Fruit fly (Drosophila melanogaster) whole organism, embryonic: ENCODE data around the gene Adsl.

Source experiments
- Atf3 ChIP-seq: fragments of 200-800 bp; sonication (Bioruptor generic); optimal IDR thresholded peaks from 3 replicates; lab custom pipeline; 2016; ENCODE audit warnings: missing biosample characterization, missing genetic modification characterization
- CG10274 ChIP-seq: fragments of 200-800 bp; sonication (Bioruptor generic); optimal IDR thresholded peaks from 3 replicates; lab custom pipeline; 2017; ENCODE audit warnings: missing biosample characterization, mild to moderate bottlenecking, missing genetic modification characterization
- CG10462 ChIP-seq: fragments of 200-800 bp; sonication (Bioruptor generic); optimal IDR thresholded peaks from 2 replicates; lab custom pipeline; 2016; ENCODE audit warnings: missing biosample characterization, missing genetic modification characterization
- CG10565 ChIP-seq: fragments of 200-800 bp; sonication (Bioruptor generic); optimal IDR thresholded peaks from 3 replicates; lab custom pipeline; 2016; ENCODE audit warnings: missing biosample characterization, mild to moderate bottlenecking, missing genetic modification characterization
- CG11504 ChIP-seq: fragments of 200-800 bp; sonication (Bioruptor generic); optimal IDR thresholded peaks from 3 replicates; lab custom pipeline; 2019; ENCODE audit warnings: missing biosample characterization, mild to moderate bottlenecking, missing genetic modification characterization, moderate library complexity
- CG12744 ChIP-seq: fragments of 200-800 bp; sonication (Bioruptor generic); optimal IDR thresholded peaks from 2 replicates; lab custom pipeline; 2016; ENCODE audit warnings: missing biosample characterization, missing genetic modification characterization
- CG16815 ChIP-seq: fragments of 200-800 bp; sonication (Bioruptor generic); optimal IDR thresholded peaks from 3 replicates; lab custom pipeline; 2017; ENCODE audit warnings: missing biosample characterization, mild to moderate bottlenecking, missing genetic modification characterization
- CG16863 ChIP-seq: fragments of 200-800 bp; sonication (Bioruptor generic); optimal IDR thresholded peaks from 3 replicates; lab custom pipeline; 2016; ENCODE audit warnings: missing biosample characterization, missing genetic modification characterization
- CG17385 ChIP-seq: fragments of 200-800 bp; sonication (Bioruptor generic); optimal IDR thresholded peaks from 3 replicates; lab custom pipeline; 2018; ENCODE audit warnings: missing biosample characterization, mild to moderate bottlenecking, missing genetic modification characterization
- CG31365 ChIP-seq: fragments of 200-800 bp; sonication (Bioruptor generic); optimal IDR thresholded peaks from 2 replicates; lab custom pipeline; 2018; ENCODE audit warnings: missing biosample characterization, mild to moderate bottlenecking, missing genetic modification characterization
- CG32532 ChIP-seq: fragments of 200-800 bp; sonication (Bioruptor generic); IDR thresholded peaks from 2 replicates; pipeline ENCODE4 v1.3.6; 2022; ENCODE audit warnings: missing biosample characterization, missing genetic modification characterization
- CG42726 ChIP-seq: fragments of 200-800 bp; sonication (Bioruptor generic); IDR thresholded peaks from 2 replicates; pipeline ENCODE4 v1.3.6; 2022; ENCODE audit warnings: missing biosample characterization, missing genetic modification characterization; ENCODE audit not compliant: partially characterized antibody
- CG6272 ChIP-seq: fragments of 200-800 bp; sonication (Bioruptor generic); IDR thresholded peaks from 2 replicates; pipeline ENCODE4 v1.3.6; 2022; ENCODE audit warnings: missing biosample characterization, missing genetic modification characterization
- CG7357 ChIP-seq: fragments of 200-800 bp; sonication (Bioruptor generic); IDR thresholded peaks from 3 replicates; pipeline ENCODE4 v1.3.6; 2022; ENCODE audit warnings: missing biosample characterization, missing genetic modification characterization
- CG7928 ChIP-seq: fragments of 200-800 bp; sonication (Bioruptor generic); optimal IDR thresholded peaks from 2 replicates; lab custom pipeline; 2017; ENCODE audit warnings: missing biosample characterization, mild to moderate bottlenecking, missing genetic modification characterization
- CkIIα-i1 ChIP-seq: fragments of 200-800 bp; sonication (Bioruptor generic); IDR thresholded peaks from 2 replicates; pipeline ENCODE4 v1.3.6; 2022; ENCODE audit warnings: missing biosample characterization, missing genetic modification characterization
- Deaf1 ChIP-seq: fragments of 200-800 bp; optimal IDR thresholded peaks from 3 replicates; lab custom pipeline; 2019; ENCODE audit warnings: missing biosample characterization, mild to moderate bottlenecking, missing genetic modification characterization, moderate library complexity
- Dek ChIP-seq: fragments of 200-800 bp; sonication (Bioruptor generic); optimal IDR thresholded peaks from 3 replicates; lab custom pipeline; 2019; ENCODE audit warnings: missing biosample characterization, mild to moderate bottlenecking, missing genetic modification characterization, moderate library complexity
- Dip2 ChIP-seq: fragments of 200-800 bp; sonication (Bioruptor generic); IDR thresholded peaks from 2 replicates; pipeline ENCODE4 v1.3.6; 2022; ENCODE audit warnings: missing biosample characterization, missing genetic modification characterization
- Fer2 ChIP-seq: fragments of 200-800 bp; sonication (Bioruptor generic); optimal IDR thresholded peaks from 2 replicates; lab custom pipeline; 2018; ENCODE audit warnings: missing biosample characterization, mild to moderate bottlenecking, missing genetic modification characterization, moderate library complexity
- Fer3 ChIP-seq: fragments of 200-800 bp; sonication (Bioruptor generic); optimal IDR thresholded peaks from 2 replicates; lab custom pipeline; 2018; ENCODE audit warnings: missing biosample characterization, mild to moderate bottlenecking, missing genetic modification characterization, moderate library complexity
- NFAT ChIP-seq: fragments of 200-800 bp; sonication (Bioruptor generic); IDR thresholded peaks from 2 replicates; pipeline ENCODE4 v1.3.6; 2022; ENCODE audit warnings: missing biosample characterization, missing genetic modification characterization
- Oaz ChIP-seq: fragments of 200-800 bp; sonication (Bioruptor generic); IDR thresholded peaks from 2 replicates; pipeline ENCODE4 v1.3.6; 2022; ENCODE audit warnings: missing biosample characterization, missing genetic modification characterization
- Six4 ChIP-seq: fragments of 200-800 bp; sonication (Bioruptor generic); optimal IDR thresholded peaks from 2 replicates; lab custom pipeline; 2016; ENCODE audit warnings: missing biosample characterization, missing genetic modification characterization
- Spps ChIP-seq: fragments of 200-800 bp; sonication (Bioruptor generic); optimal IDR thresholded peaks from 2 replicates; lab custom pipeline; 2018; ENCODE audit warnings: missing biosample characterization, mild to moderate bottlenecking, missing genetic modification characterization
- Sry-δ ChIP-seq: fragments of 200-800 bp; sonication (Bioruptor generic); optimal IDR thresholded peaks from 2 replicates; lab custom pipeline; 2016; ENCODE audit warnings: missing biosample characterization, missing genetic modification characterization
- Tbp ChIP-seq: fragments of >200 bp; optimal IDR thresholded peaks from 2 replicates; lab custom pipeline; 2018; ENCODE audit warnings: missing biosample characterization, missing genetic modification characterization
- Trl ChIP-seq, 3 experiments: fragments of >200 bp in 2 of 3; fragments of 200-800 bp in 1 of 3; sonication (Bioruptor generic) in 1 of 3; optimal IDR thresholded peaks; 2 replicates in 1 of 3; 3 replicates in 2 of 3; lab custom pipeline; 2016 to 2017; ENCODE audit warnings: missing biosample characterization in 1 of 3, missing genetic modification characterization in 1 of 3
- br ChIP-seq: fragments of >200 bp; optimal IDR thresholded peaks from 2 replicates; lab custom pipeline; 2017
- cad ChIP-seq: fragments of >200 bp; optimal IDR thresholded peaks from 2 replicates; lab custom pipeline; 2017; ENCODE audit warnings: missing biosample characterization, missing genetic modification characterization
- dysf ChIP-seq: fragments of 200-800 bp; sonication (Bioruptor generic); IDR thresholded peaks from 3 replicates; pipeline ENCODE4 v1.3.6; 2022; ENCODE audit warnings: missing biosample characterization, missing genetic modification characterization
- grn ChIP-seq: fragments of 200-800 bp; sonication (Bioruptor generic); optimal IDR thresholded peaks from 3 replicates; lab custom pipeline; 2017; ENCODE audit warnings: missing biosample characterization, missing genetic modification characterization
- ham ChIP-seq: fragments of 200-800 bp; sonication (Bioruptor generic); IDR thresholded peaks from 2 replicates; pipeline ENCODE4 v1.3.6; 2022; ENCODE audit warnings: missing biosample characterization, missing genetic modification characterization
- her ChIP-seq: fragments of 200-800 bp; sonication (Bioruptor generic); optimal IDR thresholded peaks from 2 replicates; lab custom pipeline; 2016; ENCODE audit warnings: missing biosample characterization, missing genetic modification characterization
- ken ChIP-seq: fragments of 200-800 bp; sonication (Bioruptor generic); IDR thresholded peaks from 3 replicates; pipeline ENCODE4 v1.3.6; 2022; ENCODE audit warnings: missing biosample characterization, missing genetic modification characterization
- kni ChIP-seq: fragments of 200-800 bp; sonication (Bioruptor generic); optimal IDR thresholded peaks from 3 replicates; lab custom pipeline; 2017; ENCODE audit warnings: mild to moderate bottlenecking, missing biosample characterization, missing genetic modification reagents, missing genetic modification characterization
- lmd ChIP-seq: fragments of 200-800 bp; sonication (Bioruptor generic); IDR thresholded peaks from 2 replicates; pipeline ENCODE4 v1.3.6; 2022; ENCODE audit warnings: missing biosample characterization, missing genetic modification characterization
- nerfin-1 ChIP-seq: fragments of 200-800 bp; sonication (Bioruptor generic); optimal IDR thresholded peaks from 3 replicates; lab custom pipeline; 2019; ENCODE audit warnings: missing biosample characterization, mild to moderate bottlenecking, missing genetic modification characterization, moderate library complexity
- org-1 ChIP-seq: fragments of 200-800 bp; sonication (Bioruptor generic); optimal IDR thresholded peaks from 2 replicates; lab custom pipeline; 2017; ENCODE audit warnings: missing biosample characterization, missing genetic modification characterization
- ro ChIP-seq: fragments of 200-800 bp; sonication (Bioruptor generic); IDR thresholded peaks from 2 replicates; pipeline ENCODE4 v1.3.6; 2022; ENCODE audit warnings: missing biosample characterization, missing genetic modification characterization
- sc ChIP-seq, 3 experiments: fragments of >200 bp in 2 of 3; fragments of 200-800 bp in 1 of 3; sonication (Bioruptor generic) in 1 of 3; optimal IDR thresholded peaks; 2 replicates in 2 of 3; 3 replicates in 1 of 3; lab custom pipeline; 2017; ENCODE audit warnings: mild to moderate bottlenecking in 1 of 3, missing biosample characterization in 1 of 3, missing genetic modification characterization in 1 of 3, missing genetic modification reagents in 1 of 3
- sima ChIP-seq: fragments of 200-800 bp; sonication (Bioruptor generic); optimal IDR thresholded peaks from 2 replicates; lab custom pipeline; 2016; ENCODE audit warnings: missing biosample characterization, missing genetic modification characterization
- so ChIP-seq: fragments of 200-800 bp; sonication (Bioruptor generic); IDR thresholded peaks from 3 replicates; pipeline ENCODE4 v1.3.6; 2022; ENCODE audit warnings: missing biosample characterization, missing genetic modification characterization
- toy ChIP-seq: fragments of 200-800 bp; sonication (Bioruptor generic); IDR thresholded peaks from 2 replicates; pipeline ENCODE4 v1.3.6; 2022; ENCODE audit warnings: missing biosample characterization, missing genetic modification characterization
- unc-4 ChIP-seq: fragments of 200-800 bp; sonication (Bioruptor generic); IDR thresholded peaks from 2 replicates; pipeline ENCODE4 v1.3.6; 2022; ENCODE audit warnings: missing biosample characterization, missing genetic modification characterization; ENCODE audit not compliant: partially characterized antibody

The Adsl gene

DNA sequence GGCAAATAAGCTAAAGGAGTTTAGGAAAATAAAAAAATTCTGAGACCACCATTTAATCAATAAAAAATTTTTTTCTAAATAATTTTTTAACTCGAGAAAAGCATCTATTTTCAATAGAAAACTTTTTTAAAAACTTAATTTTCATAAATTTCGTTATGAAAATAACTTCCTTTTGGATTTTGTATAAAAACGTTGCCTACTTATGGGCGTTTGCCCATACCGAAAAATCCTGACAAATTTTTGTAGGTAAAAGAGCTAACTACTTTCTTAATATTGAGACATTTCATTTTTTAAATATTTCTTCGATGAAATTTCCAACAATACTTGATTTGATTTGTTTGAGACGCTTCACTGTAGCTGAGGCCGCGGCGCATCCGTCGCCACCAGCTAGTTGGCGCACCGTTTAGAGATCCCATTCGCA is 39.3 kb upstream of the Adsl start (continued):
- TF ChIP-seq kni = no peak
- TF ChIP-seq Sry-δ (GFP tag; lab: Kevin White, UChicago) = no peak
- TF ChIP-seq CG16863 (GFP tag; lab: Kevin White, UChicago) = peak; percentile 44
- TF ChIP-seq Dip2 (GFP tag; lab: Robert Waterston, UW) = no peak
- no peak for TF ChIP-seq cad (GFP tag; lab: Kevin White, UChicago)
- TF ChIP-seq CkIIα-i1 = no peak
- TF ChIP-seq CG10274 (GFP tag; lab: Kevin White, UChicago) = peak; percentile 22
- no peak for TF ChIP-seq CG7357 (GFP tag; lab: Robert Waterston, UW)
- TF ChIP-seq her = no peak
- peak; percentile 41 for TF ChIP-seq org-1
- TF ChIP-seq CG12744 (GFP tag; lab: Kevin White, UChicago) = peak; percentile 15
- no peak for TF ChIP-seq dysf
- TF ChIP-seq CG7928 = no peak
- TF ChIP-seq CG10462 (GFP tag; lab: Kevin White, UChicago) = peak; percentile 17
- TF ChIP-seq Tbp (GFP tag; lab: Kevin White, UChicago) = no peak
- no peak for TF ChIP-seq ham (GFP tag; lab: Robert Waterston, UW)
- TF ChIP-seq Deaf1 (tag; lab: Kevin White, UChicago) = no peak
- TF ChIP-seq br (lab: Kevin White, UChicago) = no peak
- TF ChIP-seq nerfin-1 (tag; lab: Kevin White, UChicago) = peak; percentile 30
- TF ChIP-seq ro (GFP tag; lab: Robert Waterston, UW) = no peak
- no peak for TF ChIP-seq so
- no peak for TF ChIP-seq grn
- TF ChIP-seq CG17385 (GFP tag; lab: Kevin White, UChicago) = peak; percentile 50
- TF ChIP-seq CG11504 (tag; lab: Kevin White, UChicago) = peak; percentile 72
- no peak for TF ChIP-seq CG32532 (GFP tag; lab: Robert Waterston, UW)
- no peak for TF ChIP-seq CG31365 (tag; lab: Kevin White, UChicago)
- TF ChIP-seq CG16815 = peak; percentile 30
- TF ChIP-seq CG42726 (GFP tag; lab: Robert Waterston, UW) = no peak
- TF ChIP-seq toy (GFP tag; lab: Robert Waterston, UW) = no peak
- no peak for TF ChIP-seq Oaz
- peak; percentile 47 for TF ChIP-seq Six4 (GFP tag; lab: Kevin White, UChicago)
- no peak for TF ChIP-seq NFAT (GFP tag; lab: Robert Waterston, UW)
- TF ChIP-seq sc (optimal IDR thresholded peaks at IDR 0.05; lab: Kevin White, UChicago) = no peak
- TF ChIP-seq sc (GFP tag; optimal IDR thresholded peaks at IDR 0.05; lab: Kevin White, UChicago) = peak; percentile 45
- TF ChIP-seq sima (GFP tag; lab: Kevin White, UChicago) = no peak
- TF ChIP-seq Fer2 = peak; percentile 14
- no peak for TF ChIP-seq CG10565 (GFP tag; lab: Kevin White, UChicago)
- no peak for TF ChIP-seq Atf3 (GFP tag; lab: Kevin White, UChicago)
- no peak for TF ChIP-seq unc-4 (GFP tag; lab: Robert Waterston, UW)
- peak; percentile 1 for TF ChIP-seq Spps (tag; lab: Kevin White, UChicago)
- peak; percentile 43 for TF ChIP-seq lmd (GFP tag; lab: Robert Waterston, UW)
- TF ChIP-seq Fer3 = no peak
- no peak for TF ChIP-seq ken (GFP tag; lab: Robert Waterston, UW)
- TF ChIP-seq Dek (tag; lab: Kevin White, UChicago) = peak; percentile 19
- TF ChIP-seq CG6272 = no peak
- TF ChIP-seq Trl (optimal IDR thresholded peaks at IDR 0.05; lab: Kevin White, UChicago) = no peak
- no peak for TF ChIP-seq Trl (GFP tag; optimal IDR thresholded peaks at IDR 0.05; lab: Kevin White, UChicago)
